Worm (Caenorhabditis elegans): ENCODE measurements around the gene Y41E3.19.

The Y41E3.19 gene

DNA sequence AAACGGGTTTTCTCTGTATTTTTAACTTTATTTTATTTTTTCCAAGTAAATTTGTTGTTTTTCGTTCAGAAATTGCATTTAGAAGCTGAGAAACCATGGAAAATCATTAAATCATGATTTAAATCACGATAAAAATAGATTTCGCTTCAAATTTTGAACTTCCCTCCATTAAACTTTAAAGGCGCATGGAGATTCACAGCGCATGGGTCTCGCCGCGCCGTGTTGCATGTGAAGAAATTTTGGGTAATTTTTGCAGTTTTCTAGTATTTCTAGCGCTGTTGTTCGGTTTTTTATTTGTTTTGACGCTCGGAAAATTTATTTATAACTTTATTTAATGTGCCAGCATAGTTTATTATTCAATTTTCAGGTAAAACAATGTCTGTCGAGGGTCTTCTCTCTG is 19.0 kb upstream of the Y41E3.19 start, which contains the start of gene eef-1B.2:
Gene eef-1B.2 (plus strand): TSS at position 358 of the 400 bp plus-strand sequence.
- TF ChIP-seq F10B5.3 (tag; optimal IDR thresholded peaks at IDR 0.05) (no peak), dmd-6 (GFP tag; IDR thresholded peaks at IDR 0.05) (no peak), egl-43 (GFP tag; IDR thresholded peaks at IDR 0.05) (no peak), ama-1 (optimal IDR thresholded peaks at IDR 0.05) (no peak), madf-9 (GFP tag; conservative IDR thresholded peaks at IDR 0.05) (no peak), ceh-32 (tag; optimal IDR thresholded peaks at IDR 0.05; ENCODE audit: poor library complexity) (no peak), nhr-102 (tag; optimal IDR thresholded peaks at IDR 0.05) (no peak), mxl-2 (GFP tag; conservative IDR thresholded peaks at IDR 0.05) (no peak), Y105C5A.15 (GFP tag; IDR thresholded peaks at IDR 0.05) (no peak), attf-4 (tag; optimal IDR thresholded peaks at IDR 0.05) (no peak), arid-1 (GFP tag; conservative IDR thresholded peaks at IDR 0.05) (no peak), ces-1 (GFP tag; optimal IDR thresholded peaks at IDR 0.05) (no peak), lir-3 (tag; optimal IDR thresholded peaks at IDR 0.05) (no peak), unc-62 (GFP tag; optimal IDR thresholded peaks at IDR 0.05 in 1 of 2) (peak in 1 of 2 experiments; percentile 38), unc-62 (tag; optimal IDR thresholded peaks at IDR 0.05) (no peak), nhr-41 (GFP tag; IDR thresholded peaks at IDR 0.05) (no peak), Y75B8A.6 (GFP tag; IDR thresholded peaks at IDR 0.05) (no peak), dpl-1 (GFP tag; optimal IDR thresholded peaks at IDR 0.05) (peak; percentile 94), lin-1 (GFP tag; IDR thresholded peaks at IDR 0.05) (no peak), fos-1 (tag; optimal IDR thresholded peaks at IDR 0.05) (no peak), nhr-77 (tag; optimal IDR thresholded peaks at IDR 0.05) (peak; percentile 11), mdl-1 (tag; optimal IDR thresholded peaks at IDR 0.05) (peak in 1 of 2 experiments; percentile 21), snpc-4 (tag; optimal IDR thresholded peaks at IDR 0.05) (no peak), nhr-10 (tag; optimal IDR thresholded peaks at IDR 0.05) (no peak), R02D3.7 (tag; optimal IDR thresholded peaks at IDR 0.05) (no peak), T26A8.4 (GFP tag; IDR thresholded peaks at IDR 0.05) (no peak), ceh-62 (tag; optimal IDR thresholded peaks at IDR 0.05) (no peak), hif-1 (tag; optimal IDR thresholded peaks at IDR 0.05) (no peak), nhr-25 (tag; optimal IDR thresholded peaks at IDR 0.05; ENCODE audit: borderline replicate concordance, insufficient read depth) (no peak), ceh-28 (tag; optimal IDR thresholded peaks at IDR 0.05) (no peak), lim-7 (GFP tag; IDR thresholded peaks at IDR 0.05) (no peak), spr-3 (GFP tag; optimal IDR thresholded peaks at IDR 0.05) (no peak), zfp-2 (tag; optimal IDR thresholded peaks at IDR 0.05) (no peak), jun-1 (tag; optimal IDR thresholded peaks at IDR 0.05) (no peak), gei-8 (GFP tag; optimal IDR thresholded peaks at IDR 0.05) (no peak), nhr-42 (GFP tag; IDR thresholded peaks at IDR 0.05) (no peak), saeg-2 (GFP tag; IDR thresholded peaks at IDR 0.05) (no peak), dve-1 (tag; optimal IDR thresholded peaks at IDR 0.05; ENCODE audit: insufficient read depth) (peak; percentile 63), zfp-3 (GFP tag; conservative IDR thresholded peaks at IDR 0.05) (no peak), tag-97 (GFP tag; IDR thresholded peaks at IDR 0.05) (no peak), snpc-1.2 (GFP tag; IDR thresholded peaks at IDR 0.05) (0 out of 2 replicates have a peak, but pooled peaks have one; percentile 20), mdt-29 (GFP tag; IDR thresholded peaks at IDR 0.05) (no peak), dmd-8 (GFP tag; IDR thresholded peaks at IDR 0.05) (no peak), F26F4.8 (GFP tag; conservative IDR thresholded peaks at IDR 0.05) (no peak), nhr-28 (tag; optimal IDR thresholded peaks at IDR 0.05) (peak; percentile 66), egl-27 (tag; optimal IDR thresholded peaks at IDR 0.05) (no peak), ztf-7 (tag; optimal IDR thresholded peaks at IDR 0.05) (peak; percentile 79), hlh-11 (tag; optimal IDR thresholded peaks at IDR 0.05) (peak; percentile 8), set-16 (GFP tag; IDR thresholded peaks at IDR 0.05) (no peak), pqm-1 (tag; optimal IDR thresholded peaks at IDR 0.05) (no peak), fkh-10 (GFP tag; optimal IDR thresholded peaks at IDR 0.05) (no peak), unc-130 (GFP tag; optimal IDR thresholded peaks at IDR 0.05) (no peak), nhr-76 (tag; optimal IDR thresholded peaks at IDR 0.05) (no peak)

Measured in whole organism, L4 larva.